Worm (Caenorhabditis elegans): ENCODE data around the gene C34D1.4.

DNA sequence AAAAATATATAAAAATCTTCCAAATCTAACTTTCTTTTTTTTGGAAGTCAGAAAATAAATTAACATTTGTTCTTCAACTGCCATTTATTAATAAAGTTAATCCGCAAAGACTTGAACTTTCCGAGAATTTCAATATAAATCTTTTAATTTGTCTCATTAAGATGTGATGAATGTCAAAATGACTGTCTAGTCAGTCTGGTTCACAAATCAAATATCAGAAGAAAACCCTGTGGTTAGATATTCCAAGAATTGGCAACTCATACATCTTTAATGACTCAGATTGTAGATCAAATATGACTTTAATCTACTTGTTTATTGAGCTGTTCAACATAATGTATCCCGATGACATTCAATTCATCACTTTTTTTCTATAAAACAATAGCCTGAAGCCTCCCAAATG, 6.5 kb upstream of the C34D1.4 start:
- TF ChIP-seq ama-1 (optimal IDR thresholded peaks at IDR 0.05) (no peak), lin-13 (GFP tag; optimal IDR thresholded peaks at IDR 0.05) (no peak), nhr-237 (tag; optimal IDR thresholded peaks at IDR 0.05) (no peak), dmd-4 (tag; optimal IDR thresholded peaks at IDR 0.05) (no peak), unc-62 (GFP tag; optimal IDR thresholded peaks at IDR 0.05) (no peak), sem-4 (tag; optimal IDR thresholded peaks at IDR 0.05) (no peak)

All from whole organism, L2 larva.